Fruit fly (Drosophila melanogaster): Measurements from ENCODE around the gene CG2680.

The CG2680 gene

DNA sequence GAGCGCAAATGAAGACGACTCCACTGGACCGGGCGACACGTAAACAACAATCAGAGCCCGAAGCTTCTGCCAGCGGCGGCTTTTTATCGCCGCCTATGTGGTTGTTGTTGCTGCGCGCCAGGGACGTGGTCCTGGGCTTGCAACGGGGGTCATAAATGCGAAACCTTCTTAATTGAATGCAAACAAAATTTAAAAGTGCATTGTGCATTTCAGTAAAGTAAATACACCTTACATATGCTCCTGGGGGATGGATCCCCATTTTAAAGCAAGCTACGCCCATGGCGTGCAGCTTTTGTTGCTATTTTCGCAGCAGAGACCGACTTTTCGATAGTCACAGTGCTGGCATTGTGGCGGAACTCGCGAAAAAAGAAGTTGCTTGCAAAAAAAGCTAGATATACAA lies 3.5 kb downstream of the CG2680 start, which contains the start of gene Ugalt (continued):
- TF ChIP-seq gt (GFP tag; IDR thresholded peaks at IDR 0.05) (peak; percentile 100), shn (GFP tag; optimal IDR thresholded peaks at IDR 0.05) (peak; percentile 100), Ssrp (tag; optimal IDR thresholded peaks at IDR 0.05) (peak; percentile 100), danr (GFP tag; IDR thresholded peaks at IDR 0.05) (peak; percentile 100), CHES-1-like (GFP tag; optimal IDR thresholded peaks at IDR 0.05) (peak; percentile 100), Hr39 (optimal IDR thresholded peaks at IDR 0.05) (no peak), tx (GFP tag; optimal IDR thresholded peaks at IDR 0.05) (peak; percentile 100), Taf1 (GFP tag; IDR thresholded peaks at IDR 0.05) (peak; percentile 100), CG17912 (GFP tag; optimal IDR thresholded peaks at IDR 0.05) (peak; percentile 99), CTCF (GFP tag; optimal IDR thresholded peaks at IDR 0.05) (peak; percentile 86), CG15269 (tag; optimal IDR thresholded peaks at IDR 0.05) (peak; percentile 100), Ets97D (GFP tag; optimal IDR thresholded peaks at IDR 0.05) (peak; percentile 98), abd-A (tag; optimal IDR thresholded peaks at IDR 0.05) (peak; percentile 100), E2f1 (GFP tag; IDR thresholded peaks at IDR 0.05) (peak; percentile 100), her (GFP tag; optimal IDR thresholded peaks at IDR 0.05) (peak; percentile 99), chm (GFP tag; IDR thresholded peaks at IDR 0.05) (peak; percentile 100), Dp (GFP tag; optimal IDR thresholded peaks at IDR 0.05) (peak; percentile 68), tup (GFP tag; optimal IDR thresholded peaks at IDR 0.05) (peak; percentile 100), Chrac-16 (GFP tag; optimal IDR thresholded peaks at IDR 0.05) (peak; percentile 100), disco-r (GFP tag; optimal IDR thresholded peaks at IDR 0.05) (peak; percentile 100), tgo (GFP tag; IDR thresholded peaks at IDR 0.05) (peak; percentile 100), ara (GFP tag; IDR thresholded peaks at IDR 0.05) (peak; percentile 100), Eip74EF (GFP tag; optimal IDR thresholded peaks at IDR 0.05) (peak in 1 of 2 experiments; percentile 100), CG9932 (GFP tag; IDR thresholded peaks at IDR 0.05) (peak; percentile 100), Mes4 (GFP tag; optimal IDR thresholded peaks at IDR 0.05) (peak; percentile 100), Hr78 (GFP tag; optimal IDR thresholded peaks at IDR 0.05) (peak in 1 of 2 experiments; percentile 99), Sox102F (GFP tag; optimal IDR thresholded peaks at IDR 0.05) (peak; percentile 100), aop (GFP tag; IDR thresholded peaks at IDR 0.05) (peak; percentile 100), HLHmδ (GFP tag; optimal IDR thresholded peaks at IDR 0.05) (peak; percentile 98), CG10274 (GFP tag; optimal IDR thresholded peaks at IDR 0.05) (peak; percentile 99), ham (GFP tag; IDR thresholded peaks at IDR 0.05) (peak; percentile 100), CG17568 (GFP tag; optimal IDR thresholded peaks at IDR 0.05) (peak; percentile 100), CG30431 (GFP tag; optimal IDR thresholded peaks at IDR 0.05) (peak; percentile 100), CG6654 (GFP tag; optimal IDR thresholded peaks at IDR 0.05) (peak; percentile 98), bsh (GFP tag; optimal IDR thresholded peaks at IDR 0.05) (peak; percentile 100), CG34376 (GFP tag; optimal IDR thresholded peaks at IDR 0.05) (peak; percentile 100), nerfin-1 (tag; optimal IDR thresholded peaks at IDR 0.05) (peak; percentile 100), sqz (GFP tag; optimal IDR thresholded peaks at IDR 0.05) (peak; percentile 100), CG11723 (GFP tag; optimal IDR thresholded peaks at IDR 0.05) (peak; percentile 100), Xrp1 (GFP tag; IDR thresholded peaks at IDR 0.05) (peak; percentile 100), CG16779 (GFP tag; IDR thresholded peaks at IDR 0.05) (peak; percentile 100), Hmr (GFP tag; optimal IDR thresholded peaks at IDR 0.05) (peak; percentile 100), CG18599 (GFP tag; optimal IDR thresholded peaks at IDR 0.05) (peak; percentile 100), CG4730 (GFP tag; IDR thresholded peaks at IDR 0.05) (peak; percentile 100), schlank (tag; optimal IDR thresholded peaks at IDR 0.05) (peak; percentile 100), crp (GFP tag; optimal IDR thresholded peaks at IDR 0.05) (peak; percentile 63 to 84), fru (optimal IDR thresholded peaks at IDR 0.05) (no peak), vvl (GFP tag; IDR thresholded peaks at IDR 0.05) (peak; percentile 100), sr (GFP tag; IDR thresholded peaks at IDR 0.05) (peak; percentile 100), CG7786 (GFP tag; optimal IDR thresholded peaks at IDR 0.05) (peak; percentile 100), CG30403 (GFP tag; optimal IDR thresholded peaks at IDR 0.05) (peak; percentile 100), BtbVII (GFP tag; optimal IDR thresholded peaks at IDR 0.05) (peak; percentile 100)

All from whole organism, embryonic.